Fruit fly (Drosophila melanogaster): ENCODE results near the gene CG33700.

CG33700 gene

dm6 chr3L:9543899-9544298, 18.6 kb upstream of the CG33700 start, which contains the start of gene Ir67a:
Gene Ir67a, minus strand, starts transcription at chr3L:9543999.
- TF ChIP-seq CG11617 (GFP tag; optimal IDR thresholded peaks at IDR 0.05) (no peak), toe (GFP tag; optimal IDR thresholded peaks at IDR 0.05) (no peak), bab1 (GFP tag; optimal IDR thresholded peaks at IDR 0.05) (no peak), CG12768 (GFP tag; optimal IDR thresholded peaks at IDR 0.05) (no peak), CG14711 (tag; optimal IDR thresholded peaks at IDR 0.05) (no peak), cnc (optimal IDR thresholded peaks at IDR 0.05) (no peak), CG7101 (tag; optimal IDR thresholded peaks at IDR 0.05) (no peak), tj (GFP tag; optimal IDR thresholded peaks at IDR 0.05) (no peak), Clk (GFP tag; optimal IDR thresholded peaks at IDR 0.05) (no peak)

dm6 chr3L:9528835-9529234, 3.5 kb upstream of the CG33700 start, which contains the start of gene Or67a:
Gene Or67a, plus strand, starts transcription at chr3L:9529067.
- TF ChIP-seq CG14711 (tag; optimal IDR thresholded peaks at IDR 0.05) (no peak), CG11617 (GFP tag; optimal IDR thresholded peaks at IDR 0.05) (no peak), Crg-1 (GFP tag; optimal IDR thresholded peaks at IDR 0.05) (no peak), CG12768 (GFP tag; optimal IDR thresholded peaks at IDR 0.05) (no peak), Hr96 (GFP tag; optimal IDR thresholded peaks at IDR 0.05) (no peak), CG33017 (tag; optimal IDR thresholded peaks at IDR 0.05) (no peak), pad (GFP tag; optimal IDR thresholded peaks at IDR 0.05) (no peak), CG7045 (GFP tag; optimal IDR thresholded peaks at IDR 0.05) (no peak), kay (GFP tag; ENCODE audit: borderline replicate concordance) (no peak), CG5204 (GFP tag; optimal IDR thresholded peaks at IDR 0.05) (no peak), bab1 (GFP tag; optimal IDR thresholded peaks at IDR 0.05) (no peak), ovo (GFP tag; optimal IDR thresholded peaks at IDR 0.05) (no peak), cic (GFP tag; optimal IDR thresholded peaks at IDR 0.05) (no peak), CG1620 (GFP tag; optimal IDR thresholded peaks at IDR 0.05) (no peak), CG7101 (tag; optimal IDR thresholded peaks at IDR 0.05) (no peak)

dm6 chr3L:9513309-9513708, 12.0 kb downstream of the CG33700 start, which contains the start of gene CG33702:
Gene CG33702, minus strand, starts transcription at chr3L:9513409.
- no peak for TF ChIP-seq toe (GFP tag; optimal IDR thresholded peaks at IDR 0.05)
- TF ChIP-seq CG5204 (GFP tag; optimal IDR thresholded peaks at IDR 0.05), result no peak
- TF ChIP-seq cic (GFP tag; optimal IDR thresholded peaks at IDR 0.05), result no peak
- no peak for TF ChIP-seq kay (GFP tag; ENCODE audit: borderline replicate concordance)
- TF ChIP-seq CG14711 (tag; optimal IDR thresholded peaks at IDR 0.05), result no peak
- no peak for TF ChIP-seq CG11617 (GFP tag; optimal IDR thresholded peaks at IDR 0.05)

- peak; percentile 29 for TF ChIP-seq kay (GFP tag; ENCODE audit: borderline replicate concordance)
- TF ChIP-seq cic (GFP tag; optimal IDR thresholded peaks at IDR 0.05), result no peak
- no peak for TF ChIP-seq CG1620 (GFP tag; optimal IDR thresholded peaks at IDR 0.05)
Measured at dm6 chr3L:9512560-9512959, 12.8 kb downstream of the CG33700 start, which contains the start of gene CG33703. Gene CG33703, minus strand, starts transcription at chr3L:9512660.

dm6 chr3L:9511287-9512256, 13.8 kb downstream of the CG33700 start, which contains the start of gene RpS9:
Gene RpS9, minus strand, starts transcription at chr3L:9511531.
- TF ChIP-seq CG5204 (GFP tag; optimal IDR thresholded peaks at IDR 0.05) (no peak), Crg-1 (GFP tag; optimal IDR thresholded peaks at IDR 0.05) (no peak), Mnt (GFP tag; optimal IDR thresholded peaks at IDR 0.05) (peak; percentile 38), CG33017 (tag; optimal IDR thresholded peaks at IDR 0.05) (peak; percentile 34), CG7101 (tag; optimal IDR thresholded peaks at IDR 0.05) (peak; percentile 51), Hr96 (GFP tag; optimal IDR thresholded peaks at IDR 0.05) (peak; percentile 46), tj (GFP tag; optimal IDR thresholded peaks at IDR 0.05) (peak; percentile 18), ovo (GFP tag; optimal IDR thresholded peaks at IDR 0.05) (no peak), cic (GFP tag; optimal IDR thresholded peaks at IDR 0.05) (no peak), CG12768 (GFP tag; optimal IDR thresholded peaks at IDR 0.05) (peak; percentile 56), CG14711 (tag; optimal IDR thresholded peaks at IDR 0.05) (peak; percentile 36), CG7045 (GFP tag; optimal IDR thresholded peaks at IDR 0.05) (no peak), cnc (optimal IDR thresholded peaks at IDR 0.05) (no peak), CG11617 (GFP tag; optimal IDR thresholded peaks at IDR 0.05) (peak; percentile 34), toe (GFP tag; optimal IDR thresholded peaks at IDR 0.05) (peak; percentile 12), kay (GFP tag; ENCODE audit: borderline replicate concordance) (peak; percentile 46), bab1 (GFP tag; optimal IDR thresholded peaks at IDR 0.05) (peak; percentile 68), CG1620 (GFP tag; optimal IDR thresholded peaks at IDR 0.05) (no peak), Clk (GFP tag; optimal IDR thresholded peaks at IDR 0.05) (no peak), pad (GFP tag; optimal IDR thresholded peaks at IDR 0.05) (peak; percentile 95)

dm6 chr3L:9509037-9509830, 16.1 kb downstream of the CG33700 start, which contains the start of gene CG3408:
Gene CG3408, minus strand, starts transcription at chr3L:9509583.
- TF ChIP-seq ovo (GFP tag; optimal IDR thresholded peaks at IDR 0.05) (peak; percentile 32), Mnt (GFP tag; optimal IDR thresholded peaks at IDR 0.05) (peak; percentile 76), Hr96 (GFP tag; optimal IDR thresholded peaks at IDR 0.05) (peak; percentile 33), CG7045 (GFP tag; optimal IDR thresholded peaks at IDR 0.05) (no peak), toe (GFP tag; optimal IDR thresholded peaks at IDR 0.05) (no peak), CG12768 (GFP tag; optimal IDR thresholded peaks at IDR 0.05) (peak; percentile 33), CG7101 (tag; optimal IDR thresholded peaks at IDR 0.05) (no peak), tj (GFP tag; optimal IDR thresholded peaks at IDR 0.05) (peak; percentile 97), CG33017 (tag; optimal IDR thresholded peaks at IDR 0.05) (peak; percentile 19), CG14711 (tag; optimal IDR thresholded peaks at IDR 0.05) (peak; percentile 29), CG11617 (GFP tag; optimal IDR thresholded peaks at IDR 0.05) (no peak), pad (GFP tag; optimal IDR thresholded peaks at IDR 0.05) (peak; percentile 84), CG1620 (GFP tag; optimal IDR thresholded peaks at IDR 0.05) (no peak), cic (GFP tag; optimal IDR thresholded peaks at IDR 0.05) (peak; percentile 61), Crg-1 (GFP tag; optimal IDR thresholded peaks at IDR 0.05) (peak; percentile 22), bab1 (GFP tag; optimal IDR thresholded peaks at IDR 0.05) (peak; percentile 40), cnc (optimal IDR thresholded peaks at IDR 0.05) (peak; percentile 35 to 58), kay (GFP tag; ENCODE audit: borderline replicate concordance) (no peak), CG5204 (GFP tag; optimal IDR thresholded peaks at IDR 0.05) (no peak), Clk (GFP tag; optimal IDR thresholded peaks at IDR 0.05) (no peak)

Data from whole organism, adult.